Worm (Caenorhabditis elegans) whole organism, L4/young adult: Measurements from ENCODE around the gene rha-1.

Experiments
- W03F9.2 ChIP-seq: fragments of 150-350 bp; optimal IDR thresholded peaks from 2 replicates; lab custom pipeline; 2014; ENCODE audit warnings: missing biosample characterization, missing genetic modification characterization
- dao-5 ChIP-seq: sonication (generic microtip); optimal IDR thresholded peaks from 2 replicates; lab custom pipeline; 2016; ENCODE audit warnings: missing genotype, missing genetic modification characterization, moderate library complexity, missing compliant biosample characterization
- him-1 ChIP-seq: sonication (generic microtip); optimal IDR thresholded peaks from 2 replicates; lab custom pipeline; 2016; ENCODE audit warnings: missing genotype, missing genetic modification reagents, missing genetic modification characterization, missing compliant biosample characterization

The rha-1 gene

ce11 chrII:8851996-8852587 lies 31.4 kb downstream of the rha-1 start, which contains the start of gene oac-46:
Gene oac-46, minus strand, starts transcription at chrII:8852096.
- TF ChIP-seq dao-5 (no peak), him-1 (tag; lab: Kevin White, UChicago) (no peak), W03F9.2 (no peak)

ce11 chrII:8848984-8849383 lies 34.5 kb downstream of the rha-1 start:
- no peak for TF ChIP-seq W03F9.2
- no peak for TF ChIP-seq dao-5
- no peak for TF ChIP-seq him-1 (tag; lab: Kevin White, UChicago)

ce11 chrII:8845932-8846331 lies 37.5 kb downstream of the rha-1 start:
- TF ChIP-seq him-1 (tag; lab: Kevin White, UChicago) = no peak
- TF ChIP-seq W03F9.2 = no peak
- TF ChIP-seq dao-5 = no peak

ce11 chrII:8845298-8845697 lies 38.2 kb downstream of the rha-1 start, which contains the start of gene agxt-1:
Gene agxt-1, plus strand, starts transcription at chrII:8845598.
- no peak for TF ChIP-seq him-1 (tag; lab: Kevin White, UChicago)
- no peak for TF ChIP-seq W03F9.2
- no peak for TF ChIP-seq dao-5

ce11 chrII:8844465-8845126 lies 38.9 kb downstream of the rha-1 start, which contains the start of gene F46C5.6:
Gene F46C5.6, minus strand, starts transcription at chrII:8844515.
- TF ChIP-seq W03F9.2 (no peak), him-1 (tag; lab: Kevin White, UChicago) (no peak), dao-5 (no peak)

- TF ChIP-seq W03F9.2 (no peak), dao-5 (no peak), him-1 (tag; lab: Kevin White, UChicago) (no peak)
Measured at ce11 chrII:8839025-8839424, 44.4 kb downstream of the rha-1 start, which contains the start of gene F46C5.7. Gene F46C5.7, plus strand, starts transcription at chrII:8839325.

- TF ChIP-seq W03F9.2 (no peak), him-1 (tag; lab: Kevin White, UChicago) (no peak), dao-5 (no peak)
Measured at ce11 chrII:8835857-8836256, 47.6 kb downstream of the rha-1 start, which contains the start of gene F46C5.4. Gene F46C5.4, plus strand, starts transcription at chrII:8836078.

ce11 chrII:8832941-8833340 lies 50.5 kb downstream of the rha-1 start:
- no peak for TF ChIP-seq him-1 (tag; lab: Kevin White, UChicago)
- no peak for TF ChIP-seq dao-5
- no peak for TF ChIP-seq W03F9.2

ce11 chrII:8830917-8831316 lies 52.5 kb downstream of the rha-1 start:
- no peak for TF ChIP-seq W03F9.2
- TF ChIP-seq dao-5 = no peak

- TF ChIP-seq dao-5 (no peak), him-1 (tag; lab: Kevin White, UChicago) (no peak), W03F9.2 (no peak)
Measured at ce11 chrII:8829189-8829588, 54.3 kb downstream of the rha-1 start, which contains the start of gene F46C5.2. Gene F46C5.2, minus strand, starts transcription at chrII:8829289.
